Worm (Caenorhabditis elegans): ENCODE measurements around the gene F56D6.20.

ce11 chrIV:3909114-3909513 lies 3.6 kb upstream of the F56D6.20 start, which contains the start of gene F56D6.13:
- no peak for TF ChIP-seq hlh-6 (tag; optimal IDR thresholded peaks at IDR 0.05)
- TF ChIP-seq unc-55 (GFP tag; optimal IDR thresholded peaks at IDR 0.05) = no peak
- TF ChIP-seq nfya-1 (tag; optimal IDR thresholded peaks at IDR 0.05) = no peak
- no peak for TF ChIP-seq nhr-11 (tag; optimal IDR thresholded peaks at IDR 0.05)
- no peak for TF ChIP-seq ama-1 (optimal IDR thresholded peaks at IDR 0.05)
- TF ChIP-seq rnt-1 (tag; optimal IDR thresholded peaks at IDR 0.05) = no peak
- no peak for TF ChIP-seq unc-42 (tag; optimal IDR thresholded peaks at IDR 0.05)
- TF ChIP-seq lin-11 (tag; optimal IDR thresholded peaks at IDR 0.05) = no peak

Data from whole organism, late embryonic.